Worm (Caenorhabditis elegans) whole organism, late embryonic: ENCODE results near the gene T19H12.15.

ENCODE experiments used
- F13H6.1 ChIP-seq: sonication (generic microtip); optimal IDR thresholded peaks from 2 replicates; lab custom pipeline; 2016; ENCODE audit warnings: missing genetic modification characterization, missing compliant biosample characterization
- K09A11.1 ChIP-seq: sonication (generic microtip); optimal IDR thresholded peaks from 2 replicates; lab custom pipeline; 2017; ENCODE audit warnings: antibody characterized with exemption, mild to moderate bottlenecking, missing genetic modification characterization, missing compliant biosample characterization; ENCODE audit not compliant: insufficient read depth
- T23F11.4 ChIP-seq: fragments of 200-800 bp; sonication (Bioruptor generic); optimal IDR thresholded peaks from 2 replicates; lab custom pipeline; 2018; ENCODE audit warnings: mild to moderate bottlenecking, missing genetic modification characterization, missing compliant biosample characterization
- ahr-1 ChIP-seq: sonication (generic microtip); optimal IDR thresholded peaks from 2 replicates; lab custom pipeline; 2016; ENCODE audit warnings: missing genetic modification characterization, missing compliant biosample characterization
- ama-1 ChIP-seq: fragments of 150-350 bp; optimal IDR thresholded peaks from 2 replicates; lab custom pipeline; 2014
- ceh-45 ChIP-seq: fragments of 200-800 bp; sonication (Bioruptor generic); IDR thresholded peaks from 2 replicates; pipeline ENCODE4 v1.3.6; 2022; ENCODE audit warnings: missing genetic modification reagents, missing genetic modification characterization, missing compliant biosample characterization
- fkh-6 ChIP-seq: sonication (generic microtip); optimal IDR thresholded peaks from 2 replicates; lab custom pipeline; 2016; ENCODE audit warnings: missing genetic modification characterization, missing compliant biosample characterization
- hlh-13 ChIP-seq: fragments of 200-800 bp; sonication (Bioruptor generic); optimal IDR thresholded peaks from 2 replicates; lab custom pipeline; 2018; ENCODE audit warnings: mild to moderate bottlenecking, missing genetic modification characterization, missing compliant biosample characterization
- hlh-30 ChIP-seq: sonication (generic microtip); optimal IDR thresholded peaks from 2 replicates; lab custom pipeline; 2017; ENCODE audit warnings: antibody characterized with exemption, missing genetic modification characterization, missing compliant biosample characterization; ENCODE audit not compliant: insufficient read depth
- pax-1 ChIP-seq: fragments of 150-350 bp; optimal IDR thresholded peaks from 2 replicates; lab custom pipeline; 2014; ENCODE audit warnings: missing biosample characterization, missing genetic modification characterization
- pha-4 ChIP-seq: fragments of 150-350 bp; optimal IDR thresholded peaks from 2 replicates; lab custom pipeline; 2018; ENCODE audit warnings: missing biosample characterization, missing genetic modification reagents, missing genetic modification characterization
- unc-42 ChIP-seq: sonication (generic microtip); optimal IDR thresholded peaks from 2 replicates; lab custom pipeline; 2016; ENCODE audit warnings: missing genotype, missing genetic modification characterization, missing compliant biosample characterization
- unc-55 ChIP-seq: sonication (generic microtip); optimal IDR thresholded peaks from 2 replicates; lab custom pipeline; 2017; ENCODE audit warnings: missing biosample characterization, missing genetic modification reagents, missing genetic modification characterization
- zip-5 ChIP-seq: sonication (generic microtip); optimal IDR thresholded peaks from 2 replicates; lab custom pipeline; 2016; ENCODE audit warnings: missing genetic modification characterization, missing compliant biosample characterization

- TF ChIP-seq ceh-45 (GFP tag; lab: Robert Waterston, UW) (no peak), F13H6.1 (tag; lab: Kevin White, UChicago) (no peak), ama-1 (lab: Kevin White, UChicago) (no peak), ahr-1 (no peak), unc-55 (GFP tag; lab: Kevin White, UChicago) (no peak), zip-5 (no peak), pax-1 (no peak), unc-42 (tag; lab: Kevin White, UChicago) (no peak), K09A11.1 (no peak), fkh-6 (no peak), hlh-30 (tag; lab: Kevin White, UChicago) (no peak), pha-4 (tag; lab: Kevin White, UChicago) (no peak), hlh-13 (GFP tag; lab: Kevin White, UChicago) (no peak), T23F11.4 (no peak)
These were observed 11.6 kb downstream of the T19H12.15 start for ce11 chrV:4867535-4867934.
